Fruit fly (Drosophila melanogaster): ENCODE data around the gene CG4194.

The CG4194 gene

dm6 chrX:2048778-2049686 is 19.4 kb upstream of the CG4194 start:
- no peak for TF ChIP-seq Dll (optimal IDR thresholded peaks at IDR 0.05)
- no peak for TF ChIP-seq pan (optimal IDR thresholded peaks at IDR 0.05)
- no peak for TF ChIP-seq EcR (GFP tag; optimal IDR thresholded peaks at IDR 0.05)
- no peak for TF ChIP-seq CG8478 (optimal IDR thresholded peaks at IDR 0.05)
- TF ChIP-seq usp (GFP tag; optimal IDR thresholded peaks at IDR 0.05), result no peak
- no peak for TF ChIP-seq psq (optimal IDR thresholded peaks at IDR 0.05)

- TF ChIP-seq pan (optimal IDR thresholded peaks at IDR 0.05) (no peak), CG8478 (optimal IDR thresholded peaks at IDR 0.05) (no peak), Dll (optimal IDR thresholded peaks at IDR 0.05) (peak; percentile 93)
Measured at dm6 chrX:2050070-2050899, 18.1 kb upstream of the CG4194 start, which contains the start of gene moody. Gene moody (minus strand): TSS chrX:2050120.

dm6 chrX:2061119-2061518 is 7.3 kb upstream of the CG4194 start:
- TF ChIP-seq usp (GFP tag; optimal IDR thresholded peaks at IDR 0.05) (no peak), EcR (GFP tag; optimal IDR thresholded peaks at IDR 0.05) (no peak), pan (optimal IDR thresholded peaks at IDR 0.05) (no peak), Dll (optimal IDR thresholded peaks at IDR 0.05) (no peak), CG8478 (optimal IDR thresholded peaks at IDR 0.05) (no peak), psq (optimal IDR thresholded peaks at IDR 0.05) (no peak)

dm6 chrX:2061849-2062248 is 6.5 kb upstream of the CG4194 start, which contains the start of gene Sik2:
Gene Sik2 (minus strand): TSS chrX:2061915.
- no peak for TF ChIP-seq EcR (GFP tag; optimal IDR thresholded peaks at IDR 0.05)
- no peak for TF ChIP-seq psq (optimal IDR thresholded peaks at IDR 0.05)
- no peak for TF ChIP-seq CG8478 (optimal IDR thresholded peaks at IDR 0.05)
- no peak for TF ChIP-seq Dll (optimal IDR thresholded peaks at IDR 0.05)
- TF ChIP-seq pan (optimal IDR thresholded peaks at IDR 0.05), result no peak
- no peak for TF ChIP-seq usp (GFP tag; optimal IDR thresholded peaks at IDR 0.05)

- TF ChIP-seq Dll (optimal IDR thresholded peaks at IDR 0.05) (no peak), usp (GFP tag; optimal IDR thresholded peaks at IDR 0.05) (no peak), CG8478 (optimal IDR thresholded peaks at IDR 0.05) (no peak), psq (optimal IDR thresholded peaks at IDR 0.05) (no peak), EcR (GFP tag; optimal IDR thresholded peaks at IDR 0.05) (no peak), pan (optimal IDR thresholded peaks at IDR 0.05) (no peak)
Measured at dm6 chrX:2065073-2065472, 3.3 kb upstream of the CG4194 start, which contains the start of gene CG4281. Gene CG4281 (minus strand): TSS chrX:2065142.

dm6 chrX:2066259-2066658 is 2.1 kb upstream of the CG4194 start, which contains the start of gene CG14054:
Gene CG14054 (minus strand): TSS chrX:2066359.
- no peak for TF ChIP-seq CG8478 (optimal IDR thresholded peaks at IDR 0.05)
- no peak for TF ChIP-seq usp (GFP tag; optimal IDR thresholded peaks at IDR 0.05)
- TF ChIP-seq Dll (optimal IDR thresholded peaks at IDR 0.05), result no peak
- no peak for TF ChIP-seq psq (optimal IDR thresholded peaks at IDR 0.05)
- TF ChIP-seq EcR (GFP tag; optimal IDR thresholded peaks at IDR 0.05), result no peak
- TF ChIP-seq pan (optimal IDR thresholded peaks at IDR 0.05), result no peak

- TF ChIP-seq pan (optimal IDR thresholded peaks at IDR 0.05), result no peak
- TF ChIP-seq Dll (optimal IDR thresholded peaks at IDR 0.05), result no peak
- no peak for TF ChIP-seq EcR (GFP tag; optimal IDR thresholded peaks at IDR 0.05)
- no peak for TF ChIP-seq CG8478 (optimal IDR thresholded peaks at IDR 0.05)
- TF ChIP-seq psq (optimal IDR thresholded peaks at IDR 0.05), result no peak
- TF ChIP-seq usp (GFP tag; optimal IDR thresholded peaks at IDR 0.05), result no peak
Measured at dm6 chrX:2069787-2070707, 1.7 kb downstream of the CG4194 start.

dm6 chrX:2070708-2071063 is 2.3 kb downstream of the CG4194 start:
- TF ChIP-seq EcR (GFP tag; optimal IDR thresholded peaks at IDR 0.05) (no peak), pan (optimal IDR thresholded peaks at IDR 0.05) (no peak), Dll (optimal IDR thresholded peaks at IDR 0.05) (no peak), CG8478 (optimal IDR thresholded peaks at IDR 0.05) (no peak), usp (GFP tag; optimal IDR thresholded peaks at IDR 0.05) (no peak), psq (optimal IDR thresholded peaks at IDR 0.05) (no peak)

- TF ChIP-seq EcR (GFP tag; optimal IDR thresholded peaks at IDR 0.05) (no peak), Dll (optimal IDR thresholded peaks at IDR 0.05) (peak; percentile 66), pan (optimal IDR thresholded peaks at IDR 0.05) (no peak), CG8478 (optimal IDR thresholded peaks at IDR 0.05) (no peak)
Measured at dm6 chrX:2071878-2072817, 3.8 kb downstream of the CG4194 start, which contains the start of gene Rtca. Gene Rtca (plus strand): TSS chrX:2072413.

- no peak for TF ChIP-seq EcR (GFP tag; optimal IDR thresholded peaks at IDR 0.05)
- TF ChIP-seq psq (optimal IDR thresholded peaks at IDR 0.05), result no peak
- no peak for TF ChIP-seq pan (optimal IDR thresholded peaks at IDR 0.05)
- no peak for TF ChIP-seq Dll (optimal IDR thresholded peaks at IDR 0.05)
- TF ChIP-seq CG8478 (optimal IDR thresholded peaks at IDR 0.05), result no peak
- no peak for TF ChIP-seq usp (GFP tag; optimal IDR thresholded peaks at IDR 0.05)
Measured at dm6 chrX:2073325-2073724, 4.9 kb downstream of the CG4194 start, which contains the start of gene CG4199. Gene CG4199 (minus strand): TSS chrX:2073483.
